Worm (Caenorhabditis elegans) whole organism, L1 larva: ENCODE results near the gene vps-8.
A peak's percentile ranks its signal among the peaks of the same experiment; 100 is the strongest.

Experiments
- C34B4.2 ChIP-seq: sonication (generic microtip); optimal IDR thresholded peaks from 2 replicates; lab custom pipeline; 2017; ENCODE audit warnings: mild to moderate bottlenecking, missing genetic modification characterization, missing compliant biosample characterization
- ceh-63 ChIP-seq: fragments of 200-800 bp; sonication (Bioruptor generic); optimal IDR thresholded peaks from 2 replicates; lab custom pipeline; 2018; ENCODE audit warnings: mild to moderate bottlenecking, missing genetic modification characterization, missing compliant biosample characterization
- ceh-8 ChIP-seq: fragments of 200-800 bp; sonication (Bioruptor generic); optimal IDR thresholded peaks from 2 replicates; lab custom pipeline; 2018; ENCODE audit warnings: mild to moderate bottlenecking, missing genetic modification characterization, moderate library complexity, missing compliant biosample characterization
- ceh-82 ChIP-seq, 3 experiments: fragments of 150-350 bp in 1 of 3; sonication (generic microtip) in 2 of 3; optimal IDR thresholded peaks; 2 replicates each; lab custom pipeline; 2014 to 2017; ENCODE audit warnings: missing biosample characterization in 3 of 3, missing genetic modification characterization in 3 of 3
- ceh-88 ChIP-seq: fragments of 200-800 bp; sonication (Bioruptor generic); IDR thresholded peaks from 2 replicates; pipeline ENCODE4 v1.3.6; 2022; ENCODE audit warnings: missing genetic modification characterization, missing compliant biosample characterization
- ceh-90 ChIP-seq: sonication (generic microtip); optimal IDR thresholded peaks from 2 replicates; lab custom pipeline; 2016; ENCODE audit warnings: missing genetic modification characterization, missing compliant biosample characterization
- dpl-1 ChIP-seq, 3 experiments: fragments of 150-350 bp in 2 of 3; sonication (generic microtip) in 1 of 3; optimal IDR thresholded peaks; 2 replicates each; lab custom pipeline; 2014 to 2017; ENCODE audit warnings: missing biosample characterization in 3 of 3, missing genetic modification characterization in 3 of 3, missing genetic modification reagents in 3 of 3
- dsc-1 ChIP-seq: sonication (generic microtip); optimal IDR thresholded peaks from 2 replicates; lab custom pipeline; 2016; ENCODE audit warnings: mild to moderate bottlenecking, missing genetic modification characterization, missing compliant biosample characterization
- efl-1 ChIP-seq, 4 experiments: fragments of 150-350 bp; optimal IDR thresholded peaks in 3 of 4; peaks in 1 of 4; 1 replicate in 1 of 4; 2 replicates in 3 of 4; lab custom pipeline; 2014; ENCODE audit warnings: missing biosample characterization in 2 of 4, missing genetic modification characterization in 2 of 4, missing genetic modification reagents in 2 of 4
- egl-13 ChIP-seq: sonication (generic microtip); optimal IDR thresholded peaks from 2 replicates; lab custom pipeline; 2016; ENCODE audit warnings: missing genotype, missing genetic modification reagents, missing genetic modification characterization, missing compliant biosample characterization
- egl-27 ChIP-seq, 2 experiments: fragments of 150-350 bp in 1 of 2; sonication (generic microtip); optimal IDR thresholded peaks; 3 replicates each; lab custom pipeline; 2017 to 2018; ENCODE audit warnings: missing biosample characterization in 2 of 2, missing genetic modification characterization in 2 of 2, missing genetic modification reagents in 2 of 2
- elt-2 ChIP-seq: sonication (generic microtip); optimal IDR thresholded peaks from 2 replicates; lab custom pipeline; 2016; ENCODE audit warnings: missing genetic modification characterization, mild to moderate bottlenecking, inconsistent platforms, missing compliant biosample characterization, missing genetic modification reagents
- ets-5 ChIP-seq: fragments of 200-800 bp; sonication (Bioruptor generic); IDR thresholded peaks from 2 replicates; pipeline ENCODE4 v1.3.6; 2022; ENCODE audit warnings: missing genetic modification characterization, missing compliant biosample characterization
- fkh-10 ChIP-seq: sonication (generic microtip); optimal IDR thresholded peaks from 2 replicates; lab custom pipeline; 2017; ENCODE audit warnings: missing biosample characterization, missing genetic modification reagents, missing genetic modification characterization
- fkh-8 ChIP-seq: sonication (generic microtip); optimal IDR thresholded peaks from 2 replicates; lab custom pipeline; 2016; ENCODE audit warnings: mild to moderate bottlenecking, missing genetic modification characterization, missing compliant biosample characterization
- fos-1 ChIP-seq: fragments of 150-350 bp; optimal IDR thresholded peaks from 2 replicates; lab custom pipeline; 2014; ENCODE audit warnings: missing biosample characterization, missing genetic modification characterization
- hlh-4 ChIP-seq: sonication (generic microtip); optimal IDR thresholded peaks from 2 replicates; lab custom pipeline; 2016; ENCODE audit warnings: mild to moderate bottlenecking, missing genetic modification characterization, missing compliant biosample characterization
- irx-1 ChIP-seq: sonication (generic microtip); optimal IDR thresholded peaks from 2 replicates; lab custom pipeline; 2016; ENCODE audit warnings: missing genetic modification characterization, missing compliant biosample characterization
- isw-1 ChIP-seq: fragments of 200-800 bp; sonication (Bioruptor generic); IDR thresholded peaks from 2 replicates; pipeline ENCODE4 v1.3.6; 2022; ENCODE audit warnings: missing genetic modification characterization, missing compliant biosample characterization
- lsy-2 ChIP-seq, 2 experiments: fragments of 150-350 bp; optimal IDR thresholded peaks; 2 replicates each; lab custom pipeline; 2014; ENCODE audit warnings: missing biosample characterization in 2 of 2, missing genetic modification characterization in 2 of 2
- mab-9 ChIP-seq: fragments of 200-800 bp; sonication (Bioruptor generic); IDR thresholded peaks from 2 replicates; pipeline ENCODE4 v1.3.6; 2022; ENCODE audit warnings: missing genetic modification reagents, missing genetic modification characterization, missing compliant biosample characterization
- nhr-12 ChIP-seq: sonication (generic microtip); optimal IDR thresholded peaks from 2 replicates; lab custom pipeline; 2017; ENCODE audit warnings: missing biosample characterization, missing genetic modification characterization
- nhr-237 ChIP-seq: fragments of 150-350 bp; optimal IDR thresholded peaks from 2 replicates; lab custom pipeline; 2014; ENCODE audit warnings: missing biosample characterization, missing genetic modification characterization
- nhr-90 ChIP-seq: sonication (generic microtip); optimal IDR thresholded peaks from 2 replicates; lab custom pipeline; 2016; ENCODE audit warnings: mild to moderate bottlenecking, missing genetic modification characterization, missing compliant biosample characterization; ENCODE audit not compliant: poor library complexity
- pqm-1 ChIP-seq: sonication (generic microtip); optimal IDR thresholded peaks from 3 replicates; lab custom pipeline; 2017; ENCODE audit warnings: missing biosample characterization, missing genetic modification characterization
- rnt-1 ChIP-seq: sonication (generic microtip); optimal IDR thresholded peaks from 2 replicates; lab custom pipeline; 2016; ENCODE audit warnings: mild to moderate bottlenecking, missing genetic modification characterization, moderate library complexity, missing compliant biosample characterization
- sox-4 ChIP-seq: sonication (generic microtip); optimal IDR thresholded peaks from 2 replicates; lab custom pipeline; 2016; ENCODE audit warnings: missing genetic modification characterization, missing compliant biosample characterization
- sptf-1 ChIP-seq: fragments of 150-350 bp; optimal IDR thresholded peaks from 2 replicates; lab custom pipeline; 2014; ENCODE audit warnings: missing biosample characterization, missing genetic modification characterization
- sup-37 ChIP-seq: fragments of 200-800 bp; sonication (Bioruptor generic); optimal IDR thresholded peaks from 2 replicates; lab custom pipeline; 2018; ENCODE audit warnings: mild to moderate bottlenecking, missing genetic modification characterization, missing compliant biosample characterization
- swsn-7 ChIP-seq: sonication (generic microtip); optimal IDR thresholded peaks from 2 replicates; lab custom pipeline; 2016; ENCODE audit warnings: missing genetic modification characterization, missing compliant biosample characterization
- tbx-2 ChIP-seq: sonication (generic microtip); optimal IDR thresholded peaks from 2 replicates; lab custom pipeline; 2016; ENCODE audit warnings: missing genetic modification characterization, missing compliant biosample characterization
- unc-62 ChIP-seq: fragments of 150-350 bp; optimal IDR thresholded peaks from 2 replicates; lab custom pipeline; 2014; ENCODE audit warnings: missing biosample characterization, missing genetic modification reagents, missing genetic modification characterization
- ztf-11 ChIP-seq, 2 experiments: sonication (generic microtip); optimal IDR thresholded peaks; 2 replicates each; lab custom pipeline; 2016 to 2017; ENCODE audit warnings: missing genetic modification characterization in 2 of 2, missing biosample characterization in 1 of 2, missing compliant biosample characterization in 1 of 2

vps-8 gene

ce11 chrIV:12265877-12266276 is 9.9 kb downstream of the vps-8 start:
- TF ChIP-seq dpl-1 (GFP tag; optimal IDR thresholded peaks at IDR 0.05; lab: Kevin White, UChicago) (no peak), irx-1 (tag; lab: Kevin White, UChicago) (no peak), ceh-90 (tag; lab: Kevin White, UChicago) (no peak), egl-13 (tag; lab: Kevin White, UChicago) (no peak), nhr-237 (tag; lab: Kevin White, UChicago) (no peak), pqm-1 (tag; lab: Kevin White, UChicago) (no peak), fos-1 (tag; lab: Kevin White, UChicago) (no peak), fkh-8 (tag; lab: Kevin White, UChicago) (no peak), ets-5 (GFP tag; lab: Robert Waterston, UW) (no peak), unc-62 (GFP tag; lab: Kevin White, UChicago) (no peak), sup-37 (GFP tag; lab: Kevin White, UChicago) (no peak), isw-1 (no peak), hlh-4 (tag; lab: Kevin White, UChicago) (no peak)

ce11 chrIV:12261353-12261752 is 14.4 kb downstream of the vps-8 start, which contains the start of gene sre-14:
Gene sre-14 (minus strand): TSS chrIV:12261453.
- no peak for TF ChIP-seq ceh-63 (GFP tag; lab: Kevin White, UChicago)
- peak; percentile 22 for TF ChIP-seq dsc-1 (tag; lab: Kevin White, UChicago)

- TF ChIP-seq lsy-2 (tag; optimal IDR thresholded peaks at IDR 0.05; lab: Kevin White, UChicago) (peak in 1 of 2 experiments; percentile 49), efl-1 (optimal IDR thresholded peaks at IDR 0.05; lab: Kevin White, UChicago) (peak in 1 of 2 experiments; percentile 44), efl-1 (GFP tag; optimal IDR thresholded peaks at IDR 0.05 in 1 of 2; lab: Kevin White, UChicago) (no peak), ceh-63 (GFP tag; lab: Kevin White, UChicago) (no peak), dpl-1 (GFP tag; optimal IDR thresholded peaks at IDR 0.05; lab: Kevin White, UChicago) (peak in 1 of 3 experiments; percentile 20), ceh-82 (tag; optimal IDR thresholded peaks at IDR 0.05; lab: Kevin White, UChicago) (peak in 1 of 3 experiments; percentile 4), rnt-1 (tag; lab: Kevin White, UChicago) (peak; percentile 53), hlh-4 (tag; lab: Kevin White, UChicago) (no peak)
Observed at ce11 chrIV:12259161-12259870, 16.5 kb downstream of the vps-8 start, which contains the start of gene Y39C12A.9. Gene Y39C12A.9 (minus strand): TSS chrIV:12259211.

- no peak for TF ChIP-seq ztf-11 (tag; optimal IDR thresholded peaks at IDR 0.05; lab: Kevin White, UChicago)
- TF ChIP-seq C34B4.2 (tag; lab: Kevin White, UChicago), result no peak
- TF ChIP-seq efl-1 (optimal IDR thresholded peaks at IDR 0.05; lab: Kevin White, UChicago), result no peak
- peak in 1 of 2 experiments; percentile 59 for TF ChIP-seq efl-1 (GFP tag; optimal IDR thresholded peaks at IDR 0.05 in 1 of 2; lab: Kevin White, UChicago)
- no peak for TF ChIP-seq sox-4 (tag; lab: Kevin White, UChicago)
Observed at ce11 chrIV:12252579-12252978, 23.2 kb downstream of the vps-8 start, which contains the start of gene dnj-26. Gene dnj-26 (minus strand): TSS chrIV:12252679.

- TF ChIP-seq efl-1 (optimal IDR thresholded peaks at IDR 0.05; lab: Kevin White, UChicago), result no peak
- TF ChIP-seq efl-1 (GFP tag; optimal IDR thresholded peaks at IDR 0.05 in 1 of 2; lab: Kevin White, UChicago), result peak in 1 of 2 experiments; percentile 58
- no peak for TF ChIP-seq ceh-88 (GFP tag; lab: Robert Waterston, UW)
- no peak for TF ChIP-seq tbx-2 (tag; lab: Kevin White, UChicago)
- TF ChIP-seq dsc-1 (tag; lab: Kevin White, UChicago), result peak; percentile 6
- TF ChIP-seq ceh-8 (GFP tag; lab: Kevin White, UChicago), result no peak
- TF ChIP-seq swsn-7 (tag; lab: Kevin White, UChicago), result no peak
Observed at ce11 chrIV:12244706-12245105, 31.1 kb downstream of the vps-8 start, which contains the start of gene sre-15. Gene sre-15 (minus strand): TSS chrIV:12244806.

- no peak for TF ChIP-seq fos-1 (tag; lab: Kevin White, UChicago)
- no peak for TF ChIP-seq sptf-1 (tag; lab: Kevin White, UChicago)
- no peak for TF ChIP-seq nhr-12 (tag; lab: Kevin White, UChicago)
- no peak for TF ChIP-seq nhr-90 (tag; lab: Kevin White, UChicago)
- no peak for TF ChIP-seq isw-1
- no peak for TF ChIP-seq mab-9 (GFP tag; lab: Robert Waterston, UW)
- no peak for TF ChIP-seq elt-2
- no peak for TF ChIP-seq ztf-11 (tag; optimal IDR thresholded peaks at IDR 0.05; lab: Kevin White, UChicago)
- TF ChIP-seq fkh-10 (GFP tag; lab: Kevin White, UChicago), result no peak
- no peak for TF ChIP-seq egl-27 (tag; optimal IDR thresholded peaks at IDR 0.05; lab: Kevin White, UChicago)
Observed at ce11 chrIV:12238851-12239250, 36.9 kb downstream of the vps-8 start, which contains the start of gene sre-19. Gene sre-19 (minus strand): TSS chrIV:12238951.
